Worm (Caenorhabditis elegans): ENCODE results near the gene F36H5.9.

ce11 chrII:1750413-1750812 lies 2.5 kb downstream of the F36H5.9 start, which contains the start of the genes F36H5.13 and F36H5.8:
- TF ChIP-seq ztf-11 (tag; optimal IDR thresholded peaks at IDR 0.05): no peak
- no peak for TF ChIP-seq elt-1 (tag; optimal IDR thresholded peaks at IDR 0.05)
- TF ChIP-seq pqm-1 (tag; optimal IDR thresholded peaks at IDR 0.05): no peak
- no peak for TF ChIP-seq nhr-11 (tag; optimal IDR thresholded peaks at IDR 0.05)
